Fruit fly (Drosophila melanogaster): ENCODE data around the gene CG32683.

CG32683 gene

DNA sequence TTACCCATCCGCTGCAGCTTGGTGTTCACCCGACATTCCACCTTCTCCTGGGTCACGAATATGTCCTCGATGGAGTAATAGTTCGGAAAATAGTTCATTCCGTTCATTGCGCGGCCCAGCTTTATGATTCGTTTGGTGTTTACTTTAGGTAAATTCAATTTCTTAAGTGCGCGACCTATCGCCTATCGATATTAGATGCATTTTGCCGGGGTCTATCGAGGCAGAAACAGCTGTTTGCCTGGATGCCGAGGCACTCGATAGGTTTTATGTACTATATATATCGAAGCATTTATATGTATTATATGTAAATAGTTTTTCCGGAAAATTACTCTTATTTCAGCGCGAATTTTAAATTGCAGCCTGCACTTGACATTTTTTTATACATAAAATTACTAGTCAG lies 69.7 kb downstream of the CG32683 start (continued):
- peak; percentile 33 for TF ChIP-seq pzg (GFP tag; optimal IDR thresholded peaks at IDR 0.05)
- peak; percentile 63 for TF ChIP-seq Scr (GFP tag; IDR thresholded peaks at IDR 0.05; ENCODE audit: partially characterized antibody)
- peak; percentile 77 for TF ChIP-seq hb (GFP tag; IDR thresholded peaks at IDR 0.05; ENCODE audit: partially characterized antibody)
- no peak for TF ChIP-seq Rx (GFP tag; IDR thresholded peaks at IDR 0.05)
- TF ChIP-seq tna (GFP tag; IDR thresholded peaks at IDR 0.05; ENCODE audit: partially characterized antibody): peak; percentile 80
- TF ChIP-seq CG17361 (GFP tag; IDR thresholded peaks at IDR 0.05): no peak
- TF ChIP-seq Ravus (GFP tag; IDR thresholded peaks at IDR 0.05): no peak
- no peak for TF ChIP-seq cas (GFP tag; IDR thresholded peaks at IDR 0.05)
- no peak for TF ChIP-seq jumu (GFP tag; optimal IDR thresholded peaks at IDR 0.05)

DNA sequence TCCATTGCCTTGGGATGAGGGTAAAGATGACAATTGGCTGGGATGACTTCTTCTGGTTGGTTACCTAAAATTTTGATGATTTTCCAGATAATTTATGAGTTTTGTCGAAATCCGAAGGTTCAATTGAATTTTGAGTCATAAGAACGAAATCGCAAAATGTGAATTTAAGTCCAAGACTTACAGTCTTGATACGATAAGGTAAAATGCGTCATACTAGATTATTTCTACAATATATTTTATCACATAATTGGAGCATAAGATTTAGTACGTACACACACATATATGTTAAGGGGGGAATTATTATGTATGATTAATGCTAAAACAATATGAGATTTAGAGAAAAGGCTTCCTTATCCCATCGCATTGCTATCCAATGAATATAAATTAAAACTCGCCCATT lies 73.4 kb downstream of the CG32683 start, which contains the start of gene CG32681:
CG32681 (minus strand) TSS at position 101 of the 400 bp plus-strand sequence.
- TF ChIP-seq Hand (GFP tag; optimal IDR thresholded peaks at IDR 0.05) (no peak), cas (GFP tag; IDR thresholded peaks at IDR 0.05) (no peak), CG11456 (GFP tag; IDR thresholded peaks at IDR 0.05) (no peak), ab (GFP tag; optimal IDR thresholded peaks at IDR 0.05) (no peak), BtbVII (GFP tag; optimal IDR thresholded peaks at IDR 0.05) (no peak)

DNA sequence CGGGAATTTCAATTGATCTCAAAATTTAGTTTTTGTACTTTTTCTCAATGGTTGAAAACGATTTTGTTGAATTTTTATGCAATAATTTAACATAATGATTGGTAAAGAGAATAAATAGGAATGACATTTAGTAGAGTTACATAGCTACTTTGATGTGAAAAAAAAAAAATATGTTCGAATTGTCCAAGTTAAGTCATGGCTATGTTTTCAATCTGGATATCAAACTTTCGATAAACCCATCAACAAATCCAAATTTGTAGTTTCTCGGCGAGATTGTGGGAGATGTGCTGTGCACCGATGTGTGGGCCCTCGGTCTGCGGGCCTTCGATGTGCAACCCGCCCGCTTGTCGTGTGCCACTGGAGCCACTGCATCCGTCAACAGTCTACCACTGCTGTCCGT lies 79.5 kb downstream of the CG32683 start, which contains the start of the genes CG32686 and CG2898:
CG32686 (minus strand) TSS at position 101 of the 400 bp plus-strand sequence.
CG2898 (plus strand) TSS at position 159 of the 400 bp plus-strand sequence.
- no peak for TF ChIP-seq Abd-B (GFP tag; optimal IDR thresholded peaks at IDR 0.05)

DNA sequence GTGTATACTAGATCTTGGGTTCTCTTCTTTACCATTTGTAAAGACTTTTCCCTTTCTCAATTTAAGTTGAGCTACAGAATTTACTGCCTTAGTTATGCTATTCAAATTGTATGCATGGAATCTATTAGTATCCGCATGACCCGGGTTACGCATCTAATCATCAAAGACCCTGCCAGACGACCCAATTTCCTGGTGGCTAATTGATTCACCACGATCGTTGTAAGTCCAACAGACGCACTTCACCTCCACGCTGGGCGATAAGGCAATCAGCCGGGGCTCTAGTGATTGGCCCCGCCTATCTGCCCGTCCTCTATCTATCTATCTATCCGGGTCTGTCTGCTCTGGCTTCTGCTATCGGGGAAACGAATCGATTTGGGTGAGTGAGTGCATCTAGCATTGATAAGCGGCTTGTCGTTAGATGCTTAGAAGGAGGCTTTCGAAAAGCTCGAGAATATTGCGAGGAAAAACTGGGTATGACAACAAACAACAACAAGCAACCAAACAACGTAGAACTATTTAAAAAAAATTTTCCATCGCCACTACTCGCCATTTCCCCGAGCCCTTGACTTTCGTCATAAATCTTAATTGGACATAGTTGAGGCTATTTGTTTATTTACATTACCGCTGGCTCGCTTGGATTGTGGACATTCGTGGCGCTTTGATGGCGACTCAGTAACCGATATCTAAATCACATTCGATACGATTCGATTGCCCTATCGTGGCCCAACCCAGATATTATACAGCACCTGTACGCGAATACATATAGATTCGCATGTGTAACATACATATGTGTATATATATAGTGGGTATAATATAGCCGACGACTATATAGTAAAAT lies 84.3 kb downstream of the CG32683 start:
- peak; percentile 67 for TF ChIP-seq exex (tag; optimal IDR thresholded peaks at IDR 0.05)
- TF ChIP-seq CG7987 (GFP tag; optimal IDR thresholded peaks at IDR 0.05): peak; percentile 38
- peak in 1 of 2 experiments; percentile 10 for TF ChIP-seq Pdp1 (GFP tag; optimal IDR thresholded peaks at IDR 0.05)
- TF ChIP-seq Aef1 (GFP tag; IDR thresholded peaks at IDR 0.05): no peak
- TF ChIP-seq CG10979 (tag; optimal IDR thresholded peaks at IDR 0.05): no peak
- TF ChIP-seq kay (GFP tag; optimal IDR thresholded peaks at IDR 0.05): no peak
- peak; percentile 63 for TF ChIP-seq Nf-YB (GFP tag; optimal IDR thresholded peaks at IDR 0.05)
- TF ChIP-seq Vsx1 (GFP tag; optimal IDR thresholded peaks at IDR 0.05): peak; percentile 71
- TF ChIP-seq GATAe (GFP tag; conservative IDR thresholded peaks at IDR 0.05): peak; percentile 54; the same call in 1 of the 2 replicates
- no peak for TF ChIP-seq CG4282 (GFP tag; optimal IDR thresholded peaks at IDR 0.05)
- TF ChIP-seq chinmo (GFP tag; IDR thresholded peaks at IDR 0.05; ENCODE audit: partially characterized antibody): 0 out of 4 replicates have a peak, but pooled peaks have one; percentile 44
- TF ChIP-seq sug (tag; optimal IDR thresholded peaks at IDR 0.05): peak; percentile 76
- TF ChIP-seq Hand (GFP tag; optimal IDR thresholded peaks at IDR 0.05): no peak
- no peak for TF ChIP-seq zf30C (GFP tag; optimal IDR thresholded peaks at IDR 0.05)
- peak; percentile 5; the same call in 1 of the 2 replicates for TF ChIP-seq ap (GFP tag; IDR thresholded peaks at IDR 0.05)
- peak; percentile 84 for TF ChIP-seq Nf-YC (tag; optimal IDR thresholded peaks at IDR 0.05)
- peak in 1 of 2 experiments; percentile 60 for TF ChIP-seq Hr78 (GFP tag; optimal IDR thresholded peaks at IDR 0.05)
- peak; percentile 13 for TF ChIP-seq gsb-n (tag; optimal IDR thresholded peaks at IDR 0.05)
- peak; percentile 36 for TF ChIP-seq lab (GFP tag; optimal IDR thresholded peaks at IDR 0.05)
- TF ChIP-seq HHEX (GFP tag; optimal IDR thresholded peaks at IDR 0.05): peak; percentile 3
- peak; percentile 53 for TF ChIP-seq Med (GFP tag)
- TF ChIP-seq sqz (GFP tag; optimal IDR thresholded peaks at IDR 0.05): peak; percentile 5
- TF ChIP-seq mirr (GFP tag; optimal IDR thresholded peaks at IDR 0.05): peak; percentile 39
- peak; percentile 84 for TF ChIP-seq CG34376 (GFP tag; optimal IDR thresholded peaks at IDR 0.05)
- TF ChIP-seq CG4730 (GFP tag; IDR thresholded peaks at IDR 0.05): no peak
- peak; percentile 99 for TF ChIP-seq grn (GFP tag; optimal IDR thresholded peaks at IDR 0.05)

Measured in whole organism, embryonic.